Worm (Caenorhabditis elegans): ENCODE data around the gene T20G5.9.

DNA sequence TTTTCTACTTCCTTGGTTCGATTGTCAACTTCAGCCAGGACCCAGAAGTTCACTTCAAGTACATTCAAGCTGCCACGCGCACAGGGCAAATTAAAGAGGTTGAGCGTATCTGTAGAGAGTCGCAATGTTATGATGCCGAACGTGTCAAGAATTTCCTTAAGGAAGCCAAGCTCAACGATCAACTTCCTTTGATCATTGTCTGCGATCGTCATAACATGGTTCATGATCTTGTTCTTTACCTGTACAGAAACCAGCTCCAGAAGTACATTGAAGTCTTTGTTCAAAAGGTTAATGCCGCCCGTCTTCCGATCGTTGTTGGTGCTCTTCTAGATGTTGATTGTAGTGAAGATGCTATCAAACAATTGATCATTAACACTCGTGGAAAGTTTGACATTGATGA, 3.3 kb upstream of the T20G5.9 start:
- no peak for TF ChIP-seq ama-1 (optimal IDR thresholded peaks at IDR 0.05)
- TF ChIP-seq unc-130 (tag; optimal IDR thresholded peaks at IDR 0.05): no peak
- TF ChIP-seq unc-62 (GFP tag; optimal IDR thresholded peaks at IDR 0.05): no peak
- TF ChIP-seq nhr-11 (tag; optimal IDR thresholded peaks at IDR 0.05): no peak
- no peak for TF ChIP-seq fos-1 (tag; optimal IDR thresholded peaks at IDR 0.05)
- no peak for TF ChIP-seq pqm-1 (tag; optimal IDR thresholded peaks at IDR 0.05)
- TF ChIP-seq C04F5.9 (tag; optimal IDR thresholded peaks at IDR 0.05): no peak
- TF ChIP-seq lin-13 (GFP tag; optimal IDR thresholded peaks at IDR 0.05): no peak
- TF ChIP-seq snpc-4 (tag; optimal IDR thresholded peaks at IDR 0.05): no peak
- TF ChIP-seq ztf-11 (tag; optimal IDR thresholded peaks at IDR 0.05): no peak
- TF ChIP-seq vab-15 (tag; optimal IDR thresholded peaks at IDR 0.05): no peak
- TF ChIP-seq nhr-77 (tag; optimal IDR thresholded peaks at IDR 0.05): no peak

Data from whole organism, L1 larva.